Worm (Caenorhabditis elegans) whole organism, young adult: ENCODE measurements around the gene T08A11.1.

Experiments
- B0261.1 ChIP-seq: sonication (generic microtip); optimal IDR thresholded peaks from 2 replicates; lab custom pipeline; 2016; ENCODE audit warnings: mild to moderate bottlenecking, missing genetic modification characterization, moderate library complexity, missing compliant biosample characterization
- C06A6.2 ChIP-seq: fragments of 200-800 bp; sonication (Bioruptor generic); conservative IDR thresholded peaks from 2 replicates; pipeline ENCODE4 v1.3.6; 2022; ENCODE audit warnings: missing genetic modification characterization, missing compliant biosample characterization
- F33H1.4 ChIP-seq: fragments of 200-800 bp; sonication (Bioruptor generic); IDR thresholded peaks from 2 replicates; pipeline ENCODE4 v1.3.6; 2022; ENCODE audit warnings: missing genetic modification reagents, missing genetic modification characterization, missing compliant biosample characterization
- F39B2.1 ChIP-seq: fragments of 200-800 bp; sonication (Bioruptor generic); IDR thresholded peaks from 2 replicates; pipeline ENCODE4 v1.3.6; 2022; ENCODE audit warnings: missing genetic modification reagents, missing genetic modification characterization, missing compliant biosample characterization
- F52B5.7 ChIP-seq: sonication (generic microtip); optimal IDR thresholded peaks from 2 replicates; lab custom pipeline; 2016; ENCODE audit warnings: mild to moderate bottlenecking, missing genetic modification characterization, missing compliant biosample characterization
- F55B11.4 ChIP-seq: sonication (generic microtip); optimal IDR thresholded peaks from 2 replicates; lab custom pipeline; 2016; ENCODE audit warnings: missing compliant biosample characterization, missing genetic modification characterization, borderline replicate concordance; ENCODE audit not compliant: insufficient read depth
- F57A8.1 ChIP-seq: fragments of 200-800 bp; sonication (Bioruptor generic); optimal IDR thresholded peaks from 2 replicates; lab custom pipeline; 2018; ENCODE audit warnings: mild to moderate bottlenecking, missing genetic modification characterization, moderate library complexity, missing compliant biosample characterization
- K11D2.4 ChIP-seq: fragments of 200-800 bp; sonication (Bioruptor generic); IDR thresholded peaks from 2 replicates; pipeline ENCODE4 v1.3.6; 2022; ENCODE audit warnings: missing genetic modification reagents, missing genetic modification characterization, missing compliant biosample characterization
- T26A5.8 ChIP-seq: sonication (generic microtip); optimal IDR thresholded peaks from 2 replicates; lab custom pipeline; 2016; ENCODE audit warnings: missing genetic modification characterization, missing compliant biosample characterization
- Y79H2A.3 ChIP-seq: fragments of 200-800 bp; sonication (Bioruptor generic); conservative IDR thresholded peaks from 2 replicates; pipeline ENCODE4 v1.3.6; 2022; ENCODE audit warnings: missing genetic modification reagents, missing genetic modification characterization, missing compliant biosample characterization
- Y95B8A.8 ChIP-seq: fragments of 200-800 bp; sonication (Bioruptor generic); IDR thresholded peaks from 2 replicates; pipeline ENCODE4 v1.3.6; 2022; ENCODE audit warnings: missing genetic modification reagents, missing genetic modification characterization, missing compliant biosample characterization
- aptf-2 ChIP-seq: fragments of 200-800 bp; sonication (Bioruptor generic); conservative IDR thresholded peaks from 2 replicates; pipeline ENCODE4 v1.3.6; 2022; ENCODE audit warnings: missing genetic modification reagents, missing genetic modification characterization, missing compliant biosample characterization
- attf-3 ChIP-seq: fragments of 200-800 bp; sonication (Bioruptor generic); conservative IDR thresholded peaks from 2 replicates; pipeline ENCODE4 v1.3.6; 2022; ENCODE audit warnings: missing genetic modification reagents, missing genetic modification characterization, missing compliant biosample characterization
- attf-6 ChIP-seq: fragments of 200-800 bp; sonication (Bioruptor generic); IDR thresholded peaks from 2 replicates; pipeline ENCODE4 v1.3.6; 2022; ENCODE audit warnings: missing genetic modification reagents, missing genetic modification characterization, missing compliant biosample characterization
- bed-2 ChIP-seq: fragments of 200-800 bp; sonication (Bioruptor generic); IDR thresholded peaks from 2 replicates; pipeline ENCODE4 v1.3.6; 2022; ENCODE audit warnings: missing genetic modification reagents, missing genetic modification characterization, missing compliant biosample characterization
- ceh-40 ChIP-seq: fragments of 200-800 bp; sonication (Bioruptor generic); IDR thresholded peaks from 2 replicates; pipeline ENCODE4 v1.3.6; 2022; ENCODE audit warnings: missing genetic modification characterization, missing compliant biosample characterization
- ceh-58 ChIP-seq: fragments of 200-800 bp; sonication (Bioruptor generic); IDR thresholded peaks from 2 replicates; pipeline ENCODE4 v1.3.6; 2022; ENCODE audit warnings: missing genetic modification characterization, missing compliant biosample characterization
- ceh-79 ChIP-seq: sonication (generic microtip); optimal IDR thresholded peaks from 2 replicates; lab custom pipeline; 2017; ENCODE audit warnings: mild to moderate bottlenecking, missing genetic modification characterization, missing compliant biosample characterization
- dox-1 ChIP-seq: fragments of 200-800 bp; sonication (Bioruptor generic); IDR thresholded peaks from 2 replicates; pipeline ENCODE4 v1.3.6; 2022; ENCODE audit warnings: missing genetic modification reagents, missing genetic modification characterization, missing compliant biosample characterization
- dpl-1 ChIP-seq: fragments of 150-350 bp; optimal IDR thresholded peaks from 2 replicates; lab custom pipeline; 2014; ENCODE audit warnings: missing biosample characterization, missing genetic modification reagents, missing genetic modification characterization
- egrh-3 ChIP-seq: fragments of 200-800 bp; sonication (Bioruptor generic); IDR thresholded peaks from 2 replicates; pipeline ENCODE4 v1.3.6; 2022; ENCODE audit warnings: missing genetic modification reagents, missing genetic modification characterization, missing compliant biosample characterization
- hlh-26 ChIP-seq: fragments of 200-800 bp; sonication (Bioruptor generic); conservative IDR thresholded peaks from 2 replicates; pipeline ENCODE4 v1.3.6; 2022; ENCODE audit warnings: missing genetic modification reagents, missing genetic modification characterization, missing compliant biosample characterization
- hrde-1 ChIP-seq: sonication (generic microtip); optimal IDR thresholded peaks from 2 replicates; lab custom pipeline; 2016; ENCODE audit warnings: missing genetic modification characterization, mild to moderate bottlenecking, missing compliant biosample characterization, moderate library complexity, missing genotype, missing genetic modification reagents, borderline replicate concordance
- hsf-1 ChIP-seq: fragments of 200-800 bp; sonication (Bioruptor generic); IDR thresholded peaks from 2 replicates; pipeline ENCODE4 v1.3.6; 2022; ENCODE audit warnings: missing genetic modification reagents, missing genetic modification characterization, missing compliant biosample characterization
- lag-1 ChIP-seq: fragments of 200-800 bp; sonication (Bioruptor generic); IDR thresholded peaks from 2 replicates; pipeline ENCODE4 v1.3.6; 2022; ENCODE audit warnings: missing genetic modification reagents, missing genetic modification characterization, missing compliant biosample characterization
- let-526 ChIP-seq: fragments of 200-800 bp; sonication (Bioruptor generic); IDR thresholded peaks from 2 replicates; pipeline ENCODE4 v1.3.6; 2022; ENCODE audit warnings: missing genetic modification reagents, missing genetic modification characterization, missing compliant biosample characterization
- lin-35 ChIP-seq, 3 experiments: fragments of 150-350 bp in 2 of 3; sonication (generic microtip) in 1 of 3; optimal IDR thresholded peaks; 2 replicates each; lab custom pipeline; 2014 to 2018; ENCODE audit warnings: missing biosample characterization in 3 of 3, missing genetic modification characterization in 3 of 3, missing genetic modification reagents in 3 of 3
- lir-1 ChIP-seq: fragments of 200-800 bp; sonication (Bioruptor generic); conservative IDR thresholded peaks from 2 replicates; pipeline ENCODE4 v1.3.6; 2022; ENCODE audit warnings: missing genetic modification reagents, missing genetic modification characterization, missing compliant biosample characterization
- lsl-1 ChIP-seq: fragments of 200-800 bp; sonication (Bioruptor generic); optimal IDR thresholded peaks from 2 replicates; lab custom pipeline; 2018; ENCODE audit warnings: mild to moderate bottlenecking, missing genetic modification characterization, moderate library complexity, missing compliant biosample characterization
- lsy-27 ChIP-seq: sonication (generic microtip); optimal IDR thresholded peaks from 2 replicates; lab custom pipeline; 2017; ENCODE audit warnings: missing genetic modification characterization, mild to moderate bottlenecking, missing compliant biosample characterization, antibody characterized with exemption, missing genotype, borderline replicate concordance; ENCODE audit not compliant: insufficient read depth
- madf-6 ChIP-seq: fragments of 200-800 bp; sonication (Bioruptor generic); IDR thresholded peaks from 2 replicates; pipeline ENCODE4 v1.3.6; 2022; ENCODE audit warnings: missing genetic modification reagents, missing genetic modification characterization, missing compliant biosample characterization
- mel-28 ChIP-seq: sonication (generic microtip); optimal IDR thresholded peaks from 2 replicates; lab custom pipeline; 2016; ENCODE audit warnings: borderline replicate concordance, mild to moderate bottlenecking, missing genetic modification characterization, missing compliant biosample characterization
- mes-4 ChIP-seq: sonication (generic microtip); optimal IDR thresholded peaks from 2 replicates; lab custom pipeline; 2016; ENCODE audit warnings: missing genotype, missing genetic modification characterization, missing compliant biosample characterization
- nfyb-1 ChIP-seq: fragments of 200-800 bp; sonication (Bioruptor generic); IDR thresholded peaks from 2 replicates; pipeline ENCODE4 v1.3.6; 2022; ENCODE audit warnings: missing genetic modification reagents, missing genetic modification characterization, missing compliant biosample characterization
- nhr-80 ChIP-seq: sonication (generic microtip); optimal IDR thresholded peaks from 2 replicates; lab custom pipeline; 2016; ENCODE audit warnings: missing genetic modification characterization, missing compliant biosample characterization
- nhr-90 ChIP-seq: sonication (generic microtip); optimal IDR thresholded peaks from 2 replicates; lab custom pipeline; 2016; ENCODE audit warnings: missing genotype, mild to moderate bottlenecking, missing genetic modification characterization, missing compliant biosample characterization
- rec-8 ChIP-seq, 2 experiments: sonication (generic microtip); optimal IDR thresholded peaks; 2 replicates each; lab custom pipeline; 2016; ENCODE audit warnings: mild to moderate bottlenecking in 2 of 2, missing genetic modification characterization in 2 of 2, missing genetic modification reagents in 2 of 2, missing genotype in 2 of 2, missing biosample characterization in 1 of 2, missing compliant biosample characterization in 1 of 2, moderate library complexity in 1 of 2
- snpc-1.3 ChIP-seq: sonication (generic microtip); optimal IDR thresholded peaks from 2 replicates; lab custom pipeline; 2017; ENCODE audit warnings: missing genetic modification characterization, mild to moderate bottlenecking, missing compliant biosample characterization, antibody characterized with exemption, moderate library complexity, missing genotype, missing genetic modification reagents; ENCODE audit not compliant: insufficient read depth
- snpc-3.4 ChIP-seq: sonication (generic microtip); optimal IDR thresholded peaks from 2 replicates; lab custom pipeline; 2017; ENCODE audit warnings: missing genetic modification characterization, mild to moderate bottlenecking, missing compliant biosample characterization, antibody characterized with exemption, moderate library complexity, missing genotype, missing genetic modification reagents
- snpc-4 ChIP-seq, 5 experiments: fragments of 150-350 bp in 1 of 5; sonication (generic microtip) in 4 of 5; optimal IDR thresholded peaks; 2 replicates each; lab custom pipeline; 2014 to 2018; ENCODE audit warnings: missing genetic modification characterization in 5 of 5, missing biosample characterization in 3 of 5, antibody characterized with exemption in 2 of 5, mild to moderate bottlenecking in 2 of 5, missing compliant biosample characterization in 2 of 5, missing genotype in 2 of 5, moderate library complexity in 2 of 5, missing genetic modification reagents in 1 of 5
- unc-62 ChIP-seq: fragments of 150-350 bp; optimal IDR thresholded peaks from 2 replicates; lab custom pipeline; 2014; ENCODE audit warnings: missing biosample characterization, missing genetic modification reagents, missing genetic modification characterization
- xnd-1 ChIP-seq: sonication (generic microtip); optimal IDR thresholded peaks from 2 replicates; lab custom pipeline; 2016; ENCODE audit warnings: missing genotype, missing genetic modification reagents, missing genetic modification characterization, missing compliant biosample characterization
- ztf-22 ChIP-seq: fragments of 200-800 bp; sonication (Bioruptor generic); optimal IDR thresholded peaks from 2 replicates; lab custom pipeline; 2018; ENCODE audit warnings: mild to moderate bottlenecking, missing genetic modification characterization, moderate library complexity, missing compliant biosample characterization
- ztf-25 ChIP-seq: fragments of 200-800 bp; sonication (Bioruptor generic); IDR thresholded peaks from 2 replicates; pipeline ENCODE4 v1.3.6; 2022; ENCODE audit warnings: missing genetic modification reagents, missing genetic modification characterization, missing compliant biosample characterization
- ztf-28 ChIP-seq: fragments of 200-800 bp; sonication (Bioruptor generic); IDR thresholded peaks from 2 replicates; pipeline ENCODE4 v1.3.6; 2022; ENCODE audit warnings: missing genetic modification reagents, missing genetic modification characterization, missing compliant biosample characterization

The T08A11.1 gene

DNA sequence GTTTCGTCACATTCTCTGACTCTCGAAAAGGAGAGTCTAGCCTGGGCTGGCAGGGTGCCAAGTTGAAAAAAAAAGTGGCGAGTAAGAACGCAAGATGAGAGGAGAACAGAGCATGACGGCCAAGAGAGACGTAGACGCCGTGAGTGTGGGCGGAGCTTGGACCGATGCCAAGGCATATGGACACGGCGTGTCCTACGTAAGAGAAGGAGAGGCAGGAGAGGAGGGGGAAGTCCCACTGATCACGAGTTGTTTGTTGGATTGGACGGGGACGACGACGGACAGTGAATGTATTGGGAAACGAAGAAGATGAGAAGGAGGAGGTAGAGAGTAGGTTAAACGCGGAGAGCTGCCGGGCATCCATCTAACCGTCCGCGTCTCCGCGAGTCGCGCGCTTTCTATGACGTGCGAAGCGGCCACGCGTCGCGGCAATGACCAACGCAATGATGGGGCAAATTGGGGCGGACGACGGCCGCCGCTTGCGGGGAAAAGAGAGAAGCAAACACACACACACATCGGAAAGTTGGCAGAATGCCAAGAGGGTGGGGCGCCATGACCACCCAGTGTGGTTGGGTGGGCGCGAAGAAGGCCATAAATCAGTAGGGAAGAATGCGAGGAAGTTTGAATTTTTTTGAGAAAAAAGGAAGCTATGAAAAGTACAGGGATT, 19.1 kb upstream of the T08A11.1 start (continued):
- TF ChIP-seq nhr-90 (peak; percentile 89), ceh-40 (no peak), ceh-79 (tag; lab: Kevin White, UChicago) (no peak), attf-3 (no peak), mes-4 (no peak), madf-6 (GFP tag; lab: Robert Waterston, UW) (no peak), let-526 (GFP tag; lab: Robert Waterston, UW) (peak; percentile 68), xnd-1 (tag; lab: Kevin White, UChicago) (no peak), aptf-2 (GFP tag; lab: Robert Waterston, UW) (0 out of 2 replicates have a peak, but pooled peaks have one; percentile 31), hlh-26 (no peak), K11D2.4 (GFP tag; lab: Robert Waterston, UW) (peak; percentile 96), lag-1 (GFP tag; lab: Robert Waterston, UW) (peak; percentile 91; the same call in 1 of the 2 replicates), ztf-22 (GFP tag; lab: Kevin White, UChicago) (peak; percentile 99), snpc-3.4 (tag; lab: Kevin White, UChicago) (peak; percentile 1), bed-2 (GFP tag; lab: Robert Waterston, UW) (peak; percentile 41; the same call in 1 of the 2 replicates), F33H1.4 (GFP tag; lab: Robert Waterston, UW) (peak; percentile 31), C06A6.2 (peak; percentile 99), F55B11.4 (tag; lab: Kevin White, UChicago) (no peak), F52B5.7 (tag; lab: Kevin White, UChicago) (peak; percentile 68), ztf-25 (GFP tag; lab: Robert Waterston, UW) (no peak), B0261.1 (tag; lab: Kevin White, UChicago) (peak; percentile 25), hsf-1 (GFP tag; lab: Robert Waterston, UW) (0 out of 2 replicates have a peak, but pooled peaks have one; percentile 29), rec-8 (tag; optimal IDR thresholded peaks at IDR 0.05; lab: Kevin White, UChicago) (no peak), lsl-1 (no peak), snpc-1.3 (no peak), unc-62 (GFP tag; lab: Kevin White, UChicago) (peak; percentile 93), Y95B8A.8 (peak; percentile 67; the same call in 1 of the 2 replicates), dpl-1 (no peak), lir-1 (GFP tag; lab: Robert Waterston, UW) (peak; percentile 59; the same call in 1 of the 2 replicates), nhr-80 (tag; lab: Kevin White, UChicago) (peak; percentile 98), attf-6 (GFP tag; lab: Robert Waterston, UW) (no peak), ceh-58 (GFP tag; lab: Robert Waterston, UW) (no peak), snpc-4 (GFP tag; optimal IDR thresholded peaks at IDR 0.05; lab: Kevin White, UChicago) (peak; percentile 2), snpc-4 (tag; optimal IDR thresholded peaks at IDR 0.05; lab: Kevin White, UChicago) (peak in 3 of 4 experiments; percentile 76 to 88 (median 86)), lsy-27 (no peak), nfyb-1 (GFP tag; lab: Robert Waterston, UW) (peak; percentile 98), Y79H2A.3 (no peak), T26A5.8 (no peak), egrh-3 (peak; percentile 87), ztf-28 (GFP tag; lab: Robert Waterston, UW) (0 out of 2 replicates have a peak, but pooled peaks have one; percentile 11), lin-35 (GFP tag; optimal IDR thresholded peaks at IDR 0.05; lab: Kevin White, UChicago) (peak in 2 of 3 experiments; percentile 42 to 89), hrde-1 (no peak), mel-28 (tag; lab: Kevin White, UChicago) (no peak), F39B2.1 (no peak), dox-1 (GFP tag; lab: Robert Waterston, UW) (peak; percentile 95), F57A8.1 (peak; percentile 34)
